Fruit fly (Drosophila melanogaster): Measurements from ENCODE around the gene ChLD3.

Gene ChLD3

DNA sequence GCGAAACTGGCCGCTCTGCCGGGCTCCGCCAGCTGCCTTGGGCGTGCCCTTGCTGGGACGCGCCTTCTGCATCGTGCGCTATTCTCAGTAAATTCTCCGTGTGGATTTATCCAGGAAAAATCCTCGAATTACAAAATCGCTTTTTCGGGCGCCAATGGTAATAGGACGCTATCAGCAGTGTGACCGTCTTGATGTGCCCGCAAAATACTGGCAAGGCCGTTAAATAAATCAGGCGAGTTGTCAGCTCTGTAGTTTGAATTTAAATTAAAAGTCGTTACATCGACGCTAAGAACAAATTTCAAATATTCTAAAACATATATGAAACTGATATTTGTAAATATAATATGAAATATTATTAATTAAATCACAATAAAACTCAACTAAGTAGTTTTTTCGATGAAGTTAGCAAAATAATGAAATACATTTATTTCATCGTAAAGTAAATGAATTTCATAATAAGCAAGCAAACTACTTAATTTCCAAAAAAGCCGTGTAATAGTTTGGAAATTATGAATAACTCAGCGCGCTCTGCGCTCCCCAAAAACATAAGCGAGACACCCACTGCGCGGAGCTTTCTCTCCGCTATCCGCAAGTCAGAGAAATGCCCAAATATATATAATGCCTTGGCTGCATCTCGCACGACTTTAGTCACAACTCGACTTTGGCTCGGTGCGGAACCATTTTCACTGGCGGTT lies at the start of gene ChLD3, which contains the start of gene glu:
ChLD3 (plus strand) TSS at position 645 of the 695 bp plus-strand sequence.
glu (minus strand) TSS at position 183 of the 695 bp plus-strand sequence.
- TF ChIP-seq CG8478 (optimal IDR thresholded peaks at IDR 0.05) (no peak), EcR (GFP tag; optimal IDR thresholded peaks at IDR 0.05) (no peak), Dll (optimal IDR thresholded peaks at IDR 0.05) (no peak), psq (optimal IDR thresholded peaks at IDR 0.05) (no peak), usp (GFP tag; optimal IDR thresholded peaks at IDR 0.05) (no peak), pan (optimal IDR thresholded peaks at IDR 0.05) (no peak)

dm6 chr2L:16689800-16690618 lies 48.6 kb upstream of the ChLD3 start:
- no peak for TF ChIP-seq usp (GFP tag; optimal IDR thresholded peaks at IDR 0.05)
- no peak for TF ChIP-seq EcR (GFP tag; optimal IDR thresholded peaks at IDR 0.05)
- no peak for TF ChIP-seq Dll (optimal IDR thresholded peaks at IDR 0.05)
- no peak for TF ChIP-seq pan (optimal IDR thresholded peaks at IDR 0.05)
- no peak for TF ChIP-seq CG8478 (optimal IDR thresholded peaks at IDR 0.05)
- no peak for TF ChIP-seq psq (optimal IDR thresholded peaks at IDR 0.05)

- TF ChIP-seq usp (GFP tag; optimal IDR thresholded peaks at IDR 0.05), result no peak
- no peak for TF ChIP-seq EcR (GFP tag; optimal IDR thresholded peaks at IDR 0.05)
- TF ChIP-seq CG8478 (optimal IDR thresholded peaks at IDR 0.05), result no peak
Observed at dm6 chr2L:16690619-16690908, 48.1 kb upstream of the ChLD3 start.

dm6 chr2L:16703008-16703510 lies 35.6 kb upstream of the ChLD3 start:
- no peak for TF ChIP-seq pan (optimal IDR thresholded peaks at IDR 0.05)
- TF ChIP-seq usp (GFP tag; optimal IDR thresholded peaks at IDR 0.05), result no peak

- TF ChIP-seq pan (optimal IDR thresholded peaks at IDR 0.05) (no peak), EcR (GFP tag; optimal IDR thresholded peaks at IDR 0.05) (no peak), psq (optimal IDR thresholded peaks at IDR 0.05) (no peak), CG8478 (optimal IDR thresholded peaks at IDR 0.05) (no peak), usp (GFP tag; optimal IDR thresholded peaks at IDR 0.05) (no peak), Dll (optimal IDR thresholded peaks at IDR 0.05) (no peak)
Observed at dm6 chr2L:16703753-16704152, 34.9 kb upstream of the ChLD3 start.

- TF ChIP-seq pan (optimal IDR thresholded peaks at IDR 0.05), result no peak
- TF ChIP-seq psq (optimal IDR thresholded peaks at IDR 0.05), result no peak
- TF ChIP-seq EcR (GFP tag; optimal IDR thresholded peaks at IDR 0.05), result no peak
- no peak for TF ChIP-seq Dll (optimal IDR thresholded peaks at IDR 0.05)
- no peak for TF ChIP-seq usp (GFP tag; optimal IDR thresholded peaks at IDR 0.05)
- TF ChIP-seq CG8478 (optimal IDR thresholded peaks at IDR 0.05), result no peak
Observed at dm6 chr2L:16706882-16707775, 31.5 kb upstream of the ChLD3 start.

dm6 chr2L:16709693-16710092 lies 29.0 kb upstream of the ChLD3 start:
- TF ChIP-seq usp (GFP tag; optimal IDR thresholded peaks at IDR 0.05) (no peak), CG8478 (optimal IDR thresholded peaks at IDR 0.05) (no peak), EcR (GFP tag; optimal IDR thresholded peaks at IDR 0.05) (no peak), pan (optimal IDR thresholded peaks at IDR 0.05) (no peak), Dll (optimal IDR thresholded peaks at IDR 0.05) (no peak), psq (optimal IDR thresholded peaks at IDR 0.05) (no peak)

- TF ChIP-seq psq (optimal IDR thresholded peaks at IDR 0.05) (no peak), CG8478 (optimal IDR thresholded peaks at IDR 0.05) (no peak), usp (GFP tag; optimal IDR thresholded peaks at IDR 0.05) (no peak), Dll (optimal IDR thresholded peaks at IDR 0.05) (no peak), EcR (GFP tag; optimal IDR thresholded peaks at IDR 0.05) (no peak), pan (optimal IDR thresholded peaks at IDR 0.05) (no peak)
Observed at dm6 chr2L:16710234-16710633, 28.4 kb upstream of the ChLD3 start.

dm6 chr2L:16710677-16711076 lies 28.0 kb upstream of the ChLD3 start:
- TF ChIP-seq CG8478 (optimal IDR thresholded peaks at IDR 0.05), result no peak
- TF ChIP-seq EcR (GFP tag; optimal IDR thresholded peaks at IDR 0.05), result no peak
- no peak for TF ChIP-seq pan (optimal IDR thresholded peaks at IDR 0.05)
- no peak for TF ChIP-seq psq (optimal IDR thresholded peaks at IDR 0.05)
- TF ChIP-seq usp (GFP tag; optimal IDR thresholded peaks at IDR 0.05), result no peak
- TF ChIP-seq Dll (optimal IDR thresholded peaks at IDR 0.05), result no peak

DNA sequence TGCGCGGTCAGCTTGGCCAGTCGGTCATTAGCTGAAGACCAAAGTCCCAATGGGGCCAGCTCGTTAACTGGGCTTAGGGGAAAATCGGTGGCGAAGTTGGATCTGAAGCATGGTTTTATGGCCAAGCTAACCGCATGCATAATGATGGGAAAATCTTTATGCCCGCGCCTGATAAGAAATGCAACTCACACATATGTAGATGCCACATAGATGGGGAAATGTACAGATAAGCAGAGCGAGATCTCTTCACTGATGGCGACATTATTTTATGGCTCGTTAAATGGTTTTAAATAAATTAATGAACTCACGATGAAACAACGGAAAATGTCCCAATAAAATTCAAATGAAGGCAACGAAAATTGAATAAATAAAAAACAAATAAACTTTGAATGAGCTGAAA lies 26.8 kb upstream of the ChLD3 start:
- TF ChIP-seq EcR (GFP tag; optimal IDR thresholded peaks at IDR 0.05) (no peak), psq (optimal IDR thresholded peaks at IDR 0.05) (no peak), CG8478 (optimal IDR thresholded peaks at IDR 0.05) (no peak), pan (optimal IDR thresholded peaks at IDR 0.05) (no peak), usp (GFP tag; optimal IDR thresholded peaks at IDR 0.05) (no peak), Dll (optimal IDR thresholded peaks at IDR 0.05) (no peak)

- no peak for TF ChIP-seq psq (optimal IDR thresholded peaks at IDR 0.05)
- TF ChIP-seq Dll (optimal IDR thresholded peaks at IDR 0.05), result no peak
- no peak for TF ChIP-seq CG8478 (optimal IDR thresholded peaks at IDR 0.05)
- TF ChIP-seq pan (optimal IDR thresholded peaks at IDR 0.05), result no peak
- no peak for TF ChIP-seq EcR (GFP tag; optimal IDR thresholded peaks at IDR 0.05)
- TF ChIP-seq usp (GFP tag; optimal IDR thresholded peaks at IDR 0.05), result no peak
Observed at dm6 chr2L:16713929-16714328, 24.7 kb upstream of the ChLD3 start.

All from whole organism.